Worm (Caenorhabditis elegans): ENCODE data around the gene ZC404.2.

ce11 chrV:6823432-6823831 is 35.7 kb downstream of the ZC404.2 start:
- TF ChIP-seq zag-1 (tag; optimal IDR thresholded peaks at IDR 0.05) = no peak
- no peak for TF ChIP-seq tbx-2 (tag; optimal IDR thresholded peaks at IDR 0.05)
- no peak for TF ChIP-seq unc-62 (GFP tag; optimal IDR thresholded peaks at IDR 0.05)
- no peak for TF ChIP-seq fos-1 (tag; optimal IDR thresholded peaks at IDR 0.05)
- TF ChIP-seq daf-12 (tag; optimal IDR thresholded peaks at IDR 0.05) = no peak
- no peak for TF ChIP-seq pha-4 (tag; optimal IDR thresholded peaks at IDR 0.05)
- TF ChIP-seq fkh-10 (GFP tag; optimal IDR thresholded peaks at IDR 0.05) = no peak
- TF ChIP-seq skn-1 (tag; optimal IDR thresholded peaks at IDR 0.05) = no peak
- TF ChIP-seq lin-39 (tag; optimal IDR thresholded peaks at IDR 0.05) = no peak
- no peak for TF ChIP-seq ztf-4 (tag; optimal IDR thresholded peaks at IDR 0.05)
- TF ChIP-seq nhr-237 (tag; optimal IDR thresholded peaks at IDR 0.05) = no peak
- TF ChIP-seq unc-39 (tag; optimal IDR thresholded peaks at IDR 0.05) = no peak
